Worm (Caenorhabditis elegans) whole organism, L2 larva: ENCODE results near the gene C33D9.8.

Experiments used
- C34F6.9 ChIP-seq: fragments of 150-350 bp; optimal IDR thresholded peaks from 2 replicates; lab custom pipeline; 2014; ENCODE audit warnings: missing biosample characterization, missing genetic modification characterization
- F13H6.1 ChIP-seq: sonication (generic microtip); optimal IDR thresholded peaks from 2 replicates; lab custom pipeline; 2016; ENCODE audit warnings: missing genetic modification characterization, missing compliant biosample characterization
- R02D3.7 ChIP-seq: fragments of 150-350 bp; optimal IDR thresholded peaks from 2 replicates; lab custom pipeline; 2014; ENCODE audit warnings: missing biosample characterization, missing genetic modification characterization
- Y55F3AM.14 ChIP-seq: fragments of 200-800 bp; sonication (Bioruptor generic); optimal IDR thresholded peaks from 2 replicates; lab custom pipeline; 2018; ENCODE audit warnings: mild to moderate bottlenecking, missing genetic modification characterization, missing compliant biosample characterization
- ZK546.5 ChIP-seq: sonication (generic microtip); optimal IDR thresholded peaks from 2 replicates; lab custom pipeline; 2017; ENCODE audit warnings: missing biosample characterization, missing genetic modification characterization
- ama-1 ChIP-seq: fragments of 150-350 bp; optimal IDR thresholded peaks from 2 replicates; lab custom pipeline; 2018; ENCODE audit warnings: inconsistent platforms
- blmp-1 ChIP-seq: sonication (generic microtip); optimal IDR thresholded peaks from 2 replicates; lab custom pipeline; 2017; ENCODE audit warnings: missing genetic modification characterization, mild to moderate bottlenecking, missing compliant biosample characterization, antibody characterized with exemption, moderate library complexity; ENCODE audit not compliant: insufficient read depth
- ceh-82 ChIP-seq: fragments of 150-350 bp; optimal IDR thresholded peaks from 2 replicates; lab custom pipeline; 2014; ENCODE audit warnings: missing biosample characterization, missing genetic modification characterization
- crh-2 ChIP-seq: sonication (generic microtip); optimal IDR thresholded peaks from 2 replicates; lab custom pipeline; 2017; ENCODE audit warnings: missing biosample characterization, missing genetic modification characterization
- dmd-4 ChIP-seq: sonication (generic microtip); optimal IDR thresholded peaks from 2 replicates; lab custom pipeline; 2017; ENCODE audit warnings: missing biosample characterization, missing genetic modification characterization
- egl-27 ChIP-seq: sonication (generic microtip); optimal IDR thresholded peaks from 3 replicates; lab custom pipeline; 2017; ENCODE audit warnings: missing biosample characterization, missing genetic modification reagents, missing genetic modification characterization
- elt-1 ChIP-seq: fragments of 150-350 bp; optimal IDR thresholded peaks from 2 replicates; lab custom pipeline; 2014; ENCODE audit warnings: missing biosample characterization, missing genetic modification characterization
- gmeb-1 ChIP-seq: fragments of 150-350 bp; optimal IDR thresholded peaks from 2 replicates; lab custom pipeline; 2014; ENCODE audit warnings: missing biosample characterization, missing genetic modification characterization
- lin-11 ChIP-seq: fragments of 150-350 bp; sonication (generic microtip); optimal IDR thresholded peaks from 2 replicates; lab custom pipeline; 2014; ENCODE audit warnings: missing biosample characterization, missing genetic modification characterization, inconsistent platforms, mixed read lengths
- lin-13 ChIP-seq: fragments of 150-350 bp; optimal IDR thresholded peaks from 2 replicates; lab custom pipeline; 2014; ENCODE audit warnings: missing biosample characterization, missing genetic modification reagents, missing genetic modification characterization
- lin-39 ChIP-seq: fragments of 150-350 bp; optimal IDR thresholded peaks from 2 replicates; lab custom pipeline; 2014; ENCODE audit warnings: missing biosample characterization, missing genetic modification reagents, missing genetic modification characterization
- lsy-2 ChIP-seq, 2 experiments: fragments of 150-350 bp in 1 of 2; sonication (generic microtip) in 1 of 2; optimal IDR thresholded peaks; 2 replicates each; lab custom pipeline; 2014 to 2017; ENCODE audit warnings: missing biosample characterization in 2 of 2, missing genetic modification characterization in 2 of 2
- mab-5 ChIP-seq: fragments of 150-350 bp; optimal IDR thresholded peaks from 2 replicates; lab custom pipeline; 2014; ENCODE audit warnings: missing biosample characterization, missing genetic modification characterization
- mbf-1 ChIP-seq: sonication (generic microtip); optimal IDR thresholded peaks from 2 replicates; lab custom pipeline; 2017; ENCODE audit warnings: missing biosample characterization, missing genetic modification characterization
- nhr-10 ChIP-seq: sonication (generic microtip); optimal IDR thresholded peaks from 2 replicates; lab custom pipeline; 2017; ENCODE audit warnings: missing biosample characterization, missing genetic modification characterization
- nhr-11 ChIP-seq: fragments of 150-350 bp; optimal IDR thresholded peaks from 2 replicates; lab custom pipeline; 2014; ENCODE audit warnings: missing biosample characterization, missing genetic modification characterization
- nhr-129 ChIP-seq: fragments of 150-350 bp; optimal IDR thresholded peaks from 2 replicates; lab custom pipeline; 2014; ENCODE audit warnings: missing biosample characterization, missing genetic modification characterization
- nhr-21 ChIP-seq: fragments of 150-350 bp; optimal IDR thresholded peaks from 2 replicates; lab custom pipeline; 2014; ENCODE audit warnings: missing biosample characterization, missing genetic modification characterization
- nhr-23 ChIP-seq: fragments of 150-350 bp; optimal IDR thresholded peaks from 2 replicates; lab custom pipeline; 2014; ENCODE audit warnings: missing biosample characterization, missing genetic modification reagents, missing genetic modification characterization
- nhr-6 ChIP-seq: fragments of 150-350 bp; optimal IDR thresholded peaks from 2 replicates; lab custom pipeline; 2014; ENCODE audit warnings: missing biosample characterization, missing genetic modification characterization
- sma-3 ChIP-seq: sonication (generic microtip); optimal IDR thresholded peaks from 2 replicates; lab custom pipeline; 2016; ENCODE audit warnings: missing genetic modification reagents, missing genetic modification characterization, missing compliant biosample characterization
- sma-9 ChIP-seq, 2 experiments: fragments of 150-350 bp in 1 of 2; sonication (generic microtip) in 1 of 2; optimal IDR thresholded peaks; 2 replicates each; lab custom pipeline; 2014 to 2016; ENCODE audit warnings: missing genetic modification characterization in 2 of 2, mild to moderate bottlenecking in 1 of 2, missing biosample characterization in 1 of 2, missing compliant biosample characterization in 1 of 2, missing genetic modification reagents in 1 of 2, moderate library complexity in 1 of 2
- zag-1 ChIP-seq: fragments of 150-350 bp; optimal IDR thresholded peaks from 2 replicates; lab custom pipeline; 2014; ENCODE audit warnings: missing biosample characterization, missing genetic modification characterization
- ztf-1 ChIP-seq: fragments of 200-800 bp; sonication (Bioruptor generic); conservative IDR thresholded peaks from 2 replicates; pipeline ENCODE4 v1.3.6; 2022; ENCODE audit warnings: missing genetic modification characterization, missing compliant biosample characterization
- ztf-11 ChIP-seq: sonication (generic microtip); optimal IDR thresholded peaks from 2 replicates; lab custom pipeline; 2017; ENCODE audit warnings: missing biosample characterization, missing genetic modification characterization

The C33D9.8 gene

ce11 chrIV:8743654-8744332 lies 42.8 kb downstream of the C33D9.8 start, which contains the start of gene F21D5.7 (continued):
- TF ChIP-seq ztf-11 (no peak), lin-11 (tag; lab: Kevin White, UChicago) (peak; percentile 55), ztf-1 (GFP tag; lab: Robert Waterston, UW) (no peak), lin-13 (GFP tag; lab: Kevin White, UChicago) (peak; percentile 67), sma-9 (GFP tag; optimal IDR thresholded peaks at IDR 0.05; lab: Kevin White, UChicago) (peak; percentile 84), sma-9 (tag; optimal IDR thresholded peaks at IDR 0.05; lab: Kevin White, UChicago) (no peak), ceh-82 (no peak), lin-39 (no peak), blmp-1 (tag; lab: Kevin White, UChicago) (peak; percentile 43), dmd-4 (peak; percentile 26), sma-3 (GFP tag; lab: Kevin White, UChicago) (no peak), Y55F3AM.14 (GFP tag; lab: Kevin White, UChicago) (no peak), egl-27 (tag; lab: Kevin White, UChicago) (peak; percentile 11), nhr-6 (tag; lab: Kevin White, UChicago) (peak; percentile 35), F13H6.1 (tag; lab: Kevin White, UChicago) (no peak), nhr-10 (tag; lab: Kevin White, UChicago) (no peak), elt-1 (tag; lab: Kevin White, UChicago) (no peak), zag-1 (tag; lab: Kevin White, UChicago) (no peak), gmeb-1 (tag; lab: Kevin White, UChicago) (peak; percentile 89), C34F6.9 (peak; percentile 89)

ce11 chrIV:8740952-8741438 lies 45.6 kb downstream of the C33D9.8 start, which contains the start of gene F21D5.6:
F21D5.6 (minus strand) TSS chrIV:8741388.
- no peak for TF ChIP-seq nhr-23 (tag; lab: Kevin White, UChicago)
- TF ChIP-seq Y55F3AM.14 (GFP tag; lab: Kevin White, UChicago), result no peak
- TF ChIP-seq mab-5, result no peak
- no peak for TF ChIP-seq sma-3 (GFP tag; lab: Kevin White, UChicago)
- no peak for TF ChIP-seq nhr-21
- TF ChIP-seq nhr-11 (tag; lab: Kevin White, UChicago), result no peak
- TF ChIP-seq egl-27 (tag; lab: Kevin White, UChicago), result no peak
- TF ChIP-seq R02D3.7, result no peak
- TF ChIP-seq mbf-1 (tag; lab: Kevin White, UChicago), result no peak

ce11 chrIV:8739926-8740325 lies 46.6 kb downstream of the C33D9.8 start, which contains the start of gene mrps-33:
mrps-33 (minus strand) TSS chrIV:8740026.
- TF ChIP-seq ama-1, result no peak
- TF ChIP-seq, all 48 proteins: peak for 0

ce11 chrIV:8739294-8739693 lies 47.3 kb downstream of the C33D9.8 start, which contains the start of gene F21D5.5:
F21D5.5 (minus strand) TSS chrIV:8739394.
- TF ChIP-seq nhr-129 (tag; lab: Kevin White, UChicago) (no peak), nhr-21 (no peak)

ce11 chrIV:8737787-8738186 lies 48.8 kb downstream of the C33D9.8 start, which contains the start of gene F21D5.4:
F21D5.4 (plus strand) TSS chrIV:8738087.
- TF ChIP-seq sma-9 (GFP tag; optimal IDR thresholded peaks at IDR 0.05; lab: Kevin White, UChicago) (no peak), sma-9 (tag; optimal IDR thresholded peaks at IDR 0.05; lab: Kevin White, UChicago) (no peak), elt-1 (tag; lab: Kevin White, UChicago) (no peak), ZK546.5 (tag; lab: Kevin White, UChicago) (no peak), R02D3.7 (no peak), lin-11 (tag; lab: Kevin White, UChicago) (no peak), C34F6.9 (no peak), mbf-1 (tag; lab: Kevin White, UChicago) (no peak)
- TF ChIP-seq, all 48 proteins: peak for 0

ce11 chrIV:8737354-8737753 lies 49.2 kb downstream of the C33D9.8 start:
- TF ChIP-seq C34F6.9, result peak; percentile 62
- no peak for TF ChIP-seq ztf-1 (GFP tag; lab: Robert Waterston, UW)
- peak in 1 of 2 experiments; percentile 17 for TF ChIP-seq lsy-2 (tag; optimal IDR thresholded peaks at IDR 0.05; lab: Kevin White, UChicago)
- no peak for TF ChIP-seq nhr-6 (tag; lab: Kevin White, UChicago)
- TF ChIP-seq crh-2 (tag; lab: Kevin White, UChicago), result no peak
